Worm (Caenorhabditis elegans) whole organism, L4 larva: ENCODE results near the gene puf-8.

Experiments used
- daf-12 ChIP-seq: fragments of 150-350 bp; optimal IDR thresholded peaks from 2 replicates; lab custom pipeline; 2014; ENCODE audit warnings: missing biosample characterization, missing genetic modification reagents, missing genetic modification characterization
- unc-62 ChIP-seq, 3 experiments: fragments of 150-350 bp in 1 of 3; sonication (generic microtip); optimal IDR thresholded peaks in 2 of 3; peaks in 1 of 3; 1 replicate in 1 of 3; 2 replicates in 2 of 3; lab custom pipeline; 2014 to 2017; ENCODE audit warnings: missing biosample characterization in 3 of 3, missing genetic modification characterization in 3 of 3, missing genetic modification reagents in 3 of 3, missing genotype in 1 of 3

ce11 chrII:7338995-7339394 is 40.9 kb upstream of the puf-8 start, which contains the start of gene nhr-21:
- TF ChIP-seq daf-12 (tag; lab: Kevin White, UChicago): no peak
- peak in 1 of 2 experiments; percentile 87 for TF ChIP-seq unc-62 (GFP tag; optimal IDR thresholded peaks at IDR 0.05 in 1 of 2; lab: Kevin White, UChicago)
- TF ChIP-seq unc-62 (tag; optimal IDR thresholded peaks at IDR 0.05; lab: Kevin White, UChicago): no peak
